Worm (Caenorhabditis elegans): ENCODE data around the gene C25F9.13.

DNA sequence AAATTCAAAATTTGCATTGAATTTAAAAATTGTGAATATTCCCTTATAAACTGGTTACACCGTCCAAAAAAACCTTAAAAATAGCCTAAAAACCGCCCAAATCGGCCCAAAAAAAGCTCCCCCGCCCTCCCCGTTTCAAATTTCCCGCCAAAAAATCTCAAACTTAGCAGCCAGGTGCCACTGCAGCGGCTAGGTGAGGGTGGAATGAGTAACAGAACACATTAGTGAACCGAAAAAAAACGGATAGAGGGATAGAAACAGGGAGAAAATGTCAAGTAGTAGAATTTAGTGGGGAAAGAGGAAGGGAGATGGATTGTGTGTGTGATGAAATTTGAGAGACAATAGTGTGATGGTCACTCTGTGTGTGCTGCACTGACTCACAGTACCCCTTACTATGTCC lies 46.8 kb downstream of the C25F9.13 start:
- TF ChIP-seq ham-2 (GFP tag; optimal IDR thresholded peaks at IDR 0.05), result no peak
- no peak for TF ChIP-seq nhr-28 (tag; optimal IDR thresholded peaks at IDR 0.05)
- no peak for TF ChIP-seq elt-3 (tag; optimal IDR thresholded peaks at IDR 0.05)
- TF ChIP-seq lsy-2 (tag; optimal IDR thresholded peaks at IDR 0.05), result no peak
- no peak for TF ChIP-seq blmp-1 (tag; optimal IDR thresholded peaks at IDR 0.05)
- TF ChIP-seq pha-4 (tag; optimal IDR thresholded peaks at IDR 0.05), result no peak
- TF ChIP-seq snpc-4 (tag; optimal IDR thresholded peaks at IDR 0.05), result no peak
- TF ChIP-seq nhr-76 (tag; optimal IDR thresholded peaks at IDR 0.05), result no peak
- TF ChIP-seq elt-1 (tag; optimal IDR thresholded peaks at IDR 0.05; ENCODE audit: borderline replicate concordance, insufficient read depth), result no peak
- TF ChIP-seq ztf-11 (tag; optimal IDR thresholded peaks at IDR 0.05), result no peak
- TF ChIP-seq flh-1 (GFP tag; optimal IDR thresholded peaks at IDR 0.05), result no peak
- no peak for TF ChIP-seq mep-1 (tag; optimal IDR thresholded peaks at IDR 0.05)

Data from whole organism, mixed stage, embryonic.